Worm (Caenorhabditis elegans): ENCODE measurements around the gene ced-5.

ced-5 gene

DNA sequence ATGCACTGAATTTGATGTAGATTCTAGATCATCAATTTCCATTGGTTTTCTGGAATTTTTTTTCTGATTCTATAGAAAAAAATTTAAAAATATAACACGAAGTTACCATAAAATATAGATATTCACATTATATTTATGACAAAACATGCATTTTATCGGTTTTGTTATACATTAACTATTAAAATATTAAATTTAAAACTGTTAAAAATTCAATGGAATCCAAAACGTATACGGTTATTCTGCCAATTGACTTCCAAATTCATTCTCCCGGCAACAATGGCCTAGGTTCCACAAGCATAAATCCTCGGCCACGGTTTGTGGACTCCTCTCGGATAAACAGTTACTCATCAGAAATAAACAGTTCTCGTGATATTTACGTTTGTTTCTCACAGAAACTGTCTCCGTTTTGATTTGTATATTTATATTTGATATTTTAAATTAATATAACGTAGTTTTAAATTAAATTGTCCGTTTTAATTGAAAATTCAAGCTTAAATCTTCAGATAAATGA lies at the start of gene ced-5, which contains the start of gene F01D4.5 (continued):
- TF ChIP-seq F49E8.2 (tag; optimal IDR thresholded peaks at IDR 0.05; ENCODE audit: insufficient read depth) (no peak), bed-1 (GFP tag; IDR thresholded peaks at IDR 0.05) (0 out of 2 replicates have a peak, but pooled peaks have one; percentile 54), ztf-22 (GFP tag; optimal IDR thresholded peaks at IDR 0.05) (peak; percentile 1), ztf-6 (GFP tag; IDR thresholded peaks at IDR 0.05) (no peak), pha-4 (tag; optimal IDR thresholded peaks at IDR 0.05) (no peak), F39B2.1 (GFP tag; IDR thresholded peaks at IDR 0.05) (no peak), rcor-1 (GFP tag; IDR thresholded peaks at IDR 0.05) (peak; percentile 84), tlf-1 (GFP tag; optimal IDR thresholded peaks at IDR 0.05) (peak; percentile 40), egl-18 (GFP tag; IDR thresholded peaks at IDR 0.05) (no peak), mes-4 (tag; optimal IDR thresholded peaks at IDR 0.05) (no peak), C17E4.6 (GFP tag; IDR thresholded peaks at IDR 0.05) (no peak), bed-2 (GFP tag; IDR thresholded peaks at IDR 0.05) (peak; percentile 92), snpc-1.3 (tag; optimal IDR thresholded peaks at IDR 0.05; ENCODE audit: insufficient read depth) (no peak), F52B5.7 (tag; optimal IDR thresholded peaks at IDR 0.05) (peak; percentile 1), ztf-28 (GFP tag; IDR thresholded peaks at IDR 0.05) (0 out of 2 replicates have a peak, but pooled peaks have one; percentile 64), F57C9.4 (tag; optimal IDR thresholded peaks at IDR 0.05) (peak; percentile 73), C06A6.2 (GFP tag; conservative IDR thresholded peaks at IDR 0.05) (no peak), mel-28 (tag; optimal IDR thresholded peaks at IDR 0.05; ENCODE audit: borderline replicate concordance) (no peak), snpc-4 (GFP tag; optimal IDR thresholded peaks at IDR 0.05) (no peak), snpc-4 (tag; optimal IDR thresholded peaks at IDR 0.05) (peak in 3 of 4 experiments; percentile 46 to 70 (median 64)), sea-2 (GFP tag; IDR thresholded peaks at IDR 0.05) (no peak), lin-40 (tag; optimal IDR thresholded peaks at IDR 0.05) (peak; percentile 72), sptf-2 (GFP tag; optimal IDR thresholded peaks at IDR 0.05) (no peak), mcd-1 (GFP tag; IDR thresholded peaks at IDR 0.05) (peak; percentile 68), nfya-2 (GFP tag; IDR thresholded peaks at IDR 0.05) (peak; percentile 86; the same call in 1 of the 2 replicates), let-526 (GFP tag; IDR thresholded peaks at IDR 0.05) (peak; percentile 79; the same call in 1 of the 2 replicates), athp-1 (tag; optimal IDR thresholded peaks at IDR 0.05) (no peak), ceh-27 (GFP tag; optimal IDR thresholded peaks at IDR 0.05) (peak; percentile 82), ceh-91 (GFP tag; IDR thresholded peaks at IDR 0.05) (0 out of 2 replicates have a peak, but pooled peaks have one; percentile 22), ceh-58 (GFP tag; IDR thresholded peaks at IDR 0.05) (no peak), snpc-3.4 (tag; optimal IDR thresholded peaks at IDR 0.05) (no peak), unc-130 (GFP tag; optimal IDR thresholded peaks at IDR 0.05) (peak; percentile 93), B0035.1 (tag; optimal IDR thresholded peaks at IDR 0.05) (peak; percentile 69), nfyb-1 (GFP tag; IDR thresholded peaks at IDR 0.05) (peak; percentile 62), ccch-3 (GFP tag; optimal IDR thresholded peaks at IDR 0.05) (peak; percentile 93), ekl-4 (GFP tag; IDR thresholded peaks at IDR 0.05) (peak; percentile 57; the same call in 1 of the 2 replicates), hrde-1 (tag; optimal IDR thresholded peaks at IDR 0.05; ENCODE audit: borderline replicate concordance) (peak; percentile 71), ztf-25 (GFP tag; IDR thresholded peaks at IDR 0.05) (no peak), lir-1 (GFP tag; conservative IDR thresholded peaks at IDR 0.05) (peak; percentile 78), Y67H2A.10 (GFP tag; conservative IDR thresholded peaks at IDR 0.05) (0 out of 2 replicates have a peak, but pooled peaks have one; percentile 11), B0019.2 (GFP tag; conservative IDR thresholded peaks at IDR 0.05) (0 out of 2 replicates have a peak, but pooled peaks have one; percentile 51), ztf-18 (tag; optimal IDR thresholded peaks at IDR 0.05) (peak; percentile 27), B0336.3 (GFP tag; IDR thresholded peaks at IDR 0.05) (no peak), ceh-40 (GFP tag; IDR thresholded peaks at IDR 0.05) (no peak), tbp1 (GFP tag; optimal IDR thresholded peaks at IDR 0.05) (peak; percentile 42), Y56A3A.18 (GFP tag; IDR thresholded peaks at IDR 0.05) (no peak), attf-6 (GFP tag; IDR thresholded peaks at IDR 0.05) (no peak), T26A5.8 (tag; optimal IDR thresholded peaks at IDR 0.05) (no peak)

All from whole organism, young adult.